Worm (Caenorhabditis elegans) whole organism, L4 larva: ENCODE measurements around the gene Y54F10BM.21.

Experiments used
- D1046.2 ChIP-seq: fragments of 200-800 bp; sonication (Bioruptor generic); IDR thresholded peaks from 2 replicates; pipeline ENCODE4 v1.3.6; 2022; ENCODE audit warnings: missing genetic modification characterization, missing compliant biosample characterization
- F26F4.8 ChIP-seq: fragments of 200-800 bp; sonication (Bioruptor generic); conservative IDR thresholded peaks from 2 replicates; pipeline ENCODE4 v1.3.6; 2022; ENCODE audit warnings: missing genetic modification characterization, missing compliant biosample characterization
- aha-1 ChIP-seq: fragments of 150-350 bp; peaks from one replicate; lab custom pipeline; 2014; ENCODE audit warnings: missing biosample characterization, missing genetic modification characterization
- ceh-28 ChIP-seq: fragments of 150-350 bp; optimal IDR thresholded peaks from 2 replicates; lab custom pipeline; 2014; ENCODE audit warnings: missing biosample characterization, missing genetic modification reagents, missing genetic modification characterization
- ceh-44 ChIP-seq: fragments of 200-800 bp; sonication (Bioruptor generic); IDR thresholded peaks from 2 replicates; pipeline ENCODE4 v1.3.6; 2022; ENCODE audit warnings: missing genetic modification reagents, missing genetic modification characterization, missing compliant biosample characterization
- daf-16 ChIP-seq, 3 experiments: sonication (generic microtip); optimal IDR thresholded peaks; 2 replicates each; lab custom pipeline; 2016 to 2017; ENCODE audit warnings: missing genetic modification characterization in 3 of 3, missing genetic modification reagents in 3 of 3, mild to moderate bottlenecking in 2 of 3, missing compliant biosample characterization in 2 of 3, missing biosample characterization in 1 of 3, moderate library complexity in 1 of 3
- daf-19 ChIP-seq: fragments of 200-800 bp; sonication (Bioruptor generic); conservative IDR thresholded peaks from 2 replicates; pipeline ENCODE4 v1.3.6; 2022; ENCODE audit warnings: missing genetic modification characterization, missing compliant biosample characterization
- dpl-1 ChIP-seq: fragments of 150-350 bp; optimal IDR thresholded peaks from 2 replicates; lab custom pipeline; 2014; ENCODE audit warnings: missing biosample characterization, missing genetic modification reagents, missing genetic modification characterization
- dve-1 ChIP-seq: sonication (generic microtip); optimal IDR thresholded peaks from 2 replicates; lab custom pipeline; 2017; ENCODE audit warnings: antibody characterized with exemption, mild to moderate bottlenecking, missing genetic modification characterization, missing compliant biosample characterization; ENCODE audit not compliant: insufficient read depth
- hlh-30 ChIP-seq: sonication (generic microtip); optimal IDR thresholded peaks from 2 replicates; lab custom pipeline; 2017; ENCODE audit warnings: antibody characterized with exemption, mild to moderate bottlenecking, missing genetic modification characterization, missing compliant biosample characterization; ENCODE audit not compliant: insufficient read depth
- hmg-1.1 ChIP-seq: fragments of 200-800 bp; sonication (Bioruptor generic); IDR thresholded peaks from 2 replicates; pipeline ENCODE4 v1.3.6; 2022; ENCODE audit warnings: missing genetic modification reagents, missing genetic modification characterization, missing compliant biosample characterization
- lin-15B ChIP-seq: fragments of 150-350 bp; sonication (generic microtip); optimal IDR thresholded peaks from 3 replicates; lab custom pipeline; 2014; ENCODE audit warnings: missing biosample characterization, missing genetic modification characterization
- lin-38 ChIP-seq: fragments of 200-800 bp; sonication (Bioruptor generic); IDR thresholded peaks from 2 replicates; pipeline ENCODE4 v1.3.6; 2022; ENCODE audit warnings: missing genetic modification reagents, missing genetic modification characterization, missing compliant biosample characterization
- nhr-28 ChIP-seq: fragments of 150-350 bp; optimal IDR thresholded peaks from 2 replicates; lab custom pipeline; 2014; ENCODE audit warnings: missing biosample characterization, missing genetic modification characterization
- nhr-41 ChIP-seq: fragments of 200-800 bp; sonication (Bioruptor generic); IDR thresholded peaks from 2 replicates; pipeline ENCODE4 v1.3.6; 2022; ENCODE audit warnings: missing genetic modification reagents, missing genetic modification characterization, missing compliant biosample characterization
- nhr-48 ChIP-seq: sonication (generic microtip); optimal IDR thresholded peaks from 2 replicates; lab custom pipeline; 2016; ENCODE audit warnings: mild to moderate bottlenecking, missing genetic modification characterization, missing compliant biosample characterization
- pqm-1 ChIP-seq: sonication (generic microtip); optimal IDR thresholded peaks from 2 replicates; lab custom pipeline; 2017; ENCODE audit warnings: missing biosample characterization, missing genetic modification characterization
- tra-1 ChIP-seq: fragments of 200-800 bp; sonication (Bioruptor generic); IDR thresholded peaks from 2 replicates; pipeline ENCODE4 v1.3.6; 2022; ENCODE audit warnings: missing genetic modification reagents, missing genetic modification characterization, missing compliant biosample characterization
- unc-62 ChIP-seq, 3 experiments: fragments of 150-350 bp in 1 of 3; sonication (generic microtip); optimal IDR thresholded peaks in 2 of 3; peaks in 1 of 3; 1 replicate in 1 of 3; 2 replicates in 2 of 3; lab custom pipeline; 2014 to 2017; ENCODE audit warnings: missing biosample characterization in 3 of 3, missing genetic modification characterization in 3 of 3, missing genetic modification reagents in 3 of 3, missing genotype in 1 of 3
- zfp-3 ChIP-seq: fragments of 200-800 bp; sonication (Bioruptor generic); conservative IDR thresholded peaks from 2 replicates; pipeline ENCODE4 v1.3.6; 2022; ENCODE audit warnings: missing genetic modification reagents, missing genetic modification characterization, missing compliant biosample characterization
- ztf-11 ChIP-seq: fragments of 150-350 bp; optimal IDR thresholded peaks from 2 replicates; lab custom pipeline; 2014; ENCODE audit warnings: missing biosample characterization, missing genetic modification characterization
- ztf-7 ChIP-seq: fragments of 150-350 bp; optimal IDR thresholded peaks from 2 replicates; lab custom pipeline; 2014; ENCODE audit warnings: missing biosample characterization, missing genetic modification characterization

Y54F10BM.21 gene

ce11 chrIII:2279457-2279856 lies 2.5 kb downstream of the Y54F10BM.21 start, which contains the start of gene Y54F10BM.23:
Y54F10BM.23 (minus strand) TSS chrIII:2279557.
- no peak for TF ChIP-seq tra-1 (GFP tag; lab: Robert Waterston, UW)
- TF ChIP-seq D1046.2 (GFP tag; lab: Robert Waterston, UW) = no peak

ce11 chrIII:2280569-2280968 lies 3.6 kb downstream of the Y54F10BM.21 start, which contains the start of gene Y54F10BM.22:
Y54F10BM.22 (plus strand) TSS chrIII:2280899.
- TF ChIP-seq dpl-1 (GFP tag; lab: Kevin White, UChicago) (no peak), hlh-30 (tag; lab: Kevin White, UChicago) (peak; percentile 3)
- TF ChIP-seq, all 104 proteins: peak for 1

DNA sequence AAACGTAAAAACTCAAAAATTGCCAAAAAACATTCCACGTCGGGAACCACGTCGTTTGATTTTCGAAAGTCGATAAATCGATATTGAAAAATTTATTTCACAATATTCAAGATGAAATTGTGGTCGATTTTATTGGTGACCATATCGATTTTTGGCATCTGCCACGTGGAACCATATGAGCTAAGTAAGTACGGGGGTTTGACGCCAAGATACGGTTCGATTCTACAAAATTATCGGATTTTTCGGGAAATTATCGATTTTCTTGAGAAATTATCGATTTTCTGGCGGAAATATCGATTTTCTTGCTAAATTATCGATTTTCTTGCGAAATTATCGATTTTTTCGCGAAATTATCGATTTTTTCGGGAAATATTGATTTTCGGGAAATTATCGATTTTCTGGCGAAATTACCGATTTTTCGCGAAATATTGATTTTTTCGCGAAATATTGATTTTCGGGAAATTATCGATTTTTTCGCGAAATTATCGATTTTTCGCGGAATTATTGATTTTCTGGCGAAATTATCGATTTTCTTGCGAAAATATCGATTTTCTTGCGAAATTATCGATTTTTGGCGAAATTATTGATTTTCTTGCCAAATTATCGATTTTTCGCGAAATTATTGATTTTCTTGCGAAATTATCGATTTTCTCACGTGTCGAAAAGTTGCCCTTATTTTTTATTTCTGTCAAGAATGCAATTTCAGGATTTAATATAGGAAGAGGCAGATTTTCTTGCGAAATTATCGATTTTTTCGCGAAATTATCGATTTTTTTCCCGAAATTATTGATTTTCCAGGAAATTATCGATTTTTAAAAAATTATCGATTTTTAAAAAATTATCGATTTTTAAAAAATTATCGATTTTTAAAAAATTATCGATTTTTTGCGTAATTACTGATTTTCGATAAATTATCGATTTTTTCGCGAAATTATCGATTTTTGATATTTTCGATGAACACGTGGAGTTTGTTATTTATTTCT lies 5.3 kb downstream of the Y54F10BM.21 start, which contains the start of gene Y54F10BM.3:
Y54F10BM.3 (plus strand) TSS at position 51 of the 983 bp plus-strand sequence.
- TF ChIP-seq nhr-48 (tag; lab: Kevin White, UChicago) (no peak), ceh-28 (tag; lab: Kevin White, UChicago) (peak; percentile 97)

DNA sequence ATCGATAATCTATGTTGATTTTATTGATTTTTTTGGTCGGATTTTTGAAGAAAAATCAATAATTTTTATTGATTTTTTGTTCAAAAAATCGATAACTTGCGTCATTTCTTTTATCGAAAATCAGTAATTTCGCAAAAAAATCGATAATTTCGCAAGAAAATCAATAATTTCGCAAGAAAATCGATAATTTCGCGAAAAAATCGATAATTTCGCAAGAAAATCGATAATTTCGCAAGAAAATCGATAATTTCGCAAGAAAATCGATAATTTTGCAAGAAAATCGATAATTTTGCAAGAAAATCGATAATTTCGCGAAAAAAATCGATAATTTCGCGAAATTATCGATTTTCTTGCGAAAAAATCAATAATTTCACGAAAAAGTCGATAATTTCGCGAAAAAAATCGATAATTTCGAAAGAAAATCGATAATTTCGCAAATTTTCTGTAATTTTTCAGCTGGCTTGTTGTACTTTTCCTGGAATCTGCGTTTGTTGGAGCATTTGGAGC lies 6.5 kb downstream of the Y54F10BM.21 start:
- TF ChIP-seq ztf-11 (tag; lab: Kevin White, UChicago) (no peak), unc-62 (GFP tag; optimal IDR thresholded peaks at IDR 0.05 in 1 of 2; lab: Kevin White, UChicago) (peak in 1 of 2 experiments; percentile 57), unc-62 (tag; optimal IDR thresholded peaks at IDR 0.05; lab: Kevin White, UChicago) (no peak), zfp-3 (GFP tag; lab: Robert Waterston, UW) (no peak), ceh-28 (tag; lab: Kevin White, UChicago) (peak; percentile 95)
- TF ChIP-seq, all 104 proteins: peak for 2

DNA sequence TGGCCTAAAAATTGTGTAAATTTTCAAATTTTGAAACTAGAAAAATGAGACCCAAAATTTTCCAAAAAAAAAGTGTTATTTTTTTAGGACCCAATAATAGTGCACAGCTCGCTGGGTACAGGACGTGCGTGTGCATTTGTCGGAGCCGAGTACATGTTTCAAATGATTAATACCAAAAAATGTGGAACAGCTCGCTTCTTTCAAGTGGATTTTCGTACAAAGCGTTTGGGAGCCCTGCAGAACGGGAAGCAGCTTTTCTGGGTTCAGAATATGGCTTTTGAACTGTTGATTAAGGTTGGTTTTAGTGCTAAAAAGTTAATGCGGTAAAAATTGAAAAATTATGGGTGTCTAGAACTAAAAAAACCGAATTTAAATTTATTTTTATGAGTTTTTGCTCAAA lies 11.3 kb downstream of the Y54F10BM.21 start:
- TF ChIP-seq ceh-44 (GFP tag; lab: Robert Waterston, UW) = no peak
- peak; percentile 96 for TF ChIP-seq aha-1 (tag; lab: Kevin White, UChicago)

DNA sequence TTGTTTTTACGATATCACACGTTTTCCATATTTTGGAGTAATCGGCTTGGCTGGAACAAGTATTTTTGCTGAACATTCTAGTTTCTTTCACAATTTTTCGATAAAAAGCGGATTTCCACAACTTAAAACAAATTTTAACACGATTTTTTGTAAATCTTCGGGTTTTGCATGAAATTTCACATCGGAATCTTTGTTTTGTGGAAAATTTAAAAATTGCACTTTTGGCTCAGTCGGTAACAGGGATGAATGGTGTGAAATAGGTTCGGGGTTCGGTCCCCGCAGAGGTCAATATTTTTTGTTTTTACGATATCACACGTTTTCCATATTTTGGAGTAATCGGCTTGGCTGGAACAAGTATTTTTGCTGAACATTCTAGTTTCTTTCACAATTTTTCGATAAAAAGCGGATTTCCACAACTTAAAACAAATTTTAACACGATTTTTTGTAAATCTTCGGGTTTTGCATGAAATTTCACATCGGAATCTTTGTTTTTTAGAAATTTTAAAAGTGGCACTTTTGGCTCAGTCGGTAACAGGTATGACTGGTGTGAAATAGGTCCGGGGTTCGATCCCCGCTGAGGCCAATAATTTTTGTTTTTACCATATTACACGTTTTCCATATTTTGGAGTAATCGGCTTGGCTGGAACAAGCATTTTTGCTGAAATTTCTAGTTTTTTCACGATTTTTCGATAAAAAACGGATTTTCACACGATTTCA lies 13.4 kb downstream of the Y54F10BM.21 start:
- TF ChIP-seq F26F4.8 (0 out of 2 replicates have a peak, but pooled peaks have one; percentile 46), lin-38 (peak; percentile 65)

ce11 chrIII:2291139-2291538 lies 14.2 kb downstream of the Y54F10BM.21 start, which contains the start of gene fbxa-219:
fbxa-219 (plus strand) TSS chrIII:2291415.
- peak; percentile 88 for TF ChIP-seq aha-1 (tag; lab: Kevin White, UChicago)
- TF ChIP-seq ztf-7 (tag; lab: Kevin White, UChicago) = no peak
- TF ChIP-seq pqm-1 (tag; lab: Kevin White, UChicago) = peak; percentile 78
- no peak for TF ChIP-seq hmg-1.1 (GFP tag; lab: Robert Waterston, UW)
- TF ChIP-seq hlh-30 (tag; lab: Kevin White, UChicago) = peak; percentile 33
- TF ChIP-seq dve-1 (tag; lab: Kevin White, UChicago) = peak; percentile 16
- TF ChIP-seq nhr-28 (tag; lab: Kevin White, UChicago) = peak; percentile 35
- no peak for TF ChIP-seq daf-16 (GFP tag; optimal IDR thresholded peaks at IDR 0.05; lab: Kevin White, UChicago)
- peak; percentile 58 for TF ChIP-seq daf-16 (tag; optimal IDR thresholded peaks at IDR 0.05; lab: Kevin White, UChicago)
- no peak for TF ChIP-seq lin-15B
- TF ChIP-seq daf-19 = no peak
- no peak for TF ChIP-seq nhr-41 (GFP tag; lab: Robert Waterston, UW)
